Worm (Caenorhabditis elegans) whole organism, early embryonic: ENCODE results near the gene C36C9.12.

Experiments used
- aly-1 ChIP-seq: sonication (generic microtip); optimal IDR thresholded peaks from 2 replicates; lab custom pipeline; 2016; ENCODE audit warnings: missing genetic modification characterization, missing compliant biosample characterization
- ceh-36 ChIP-seq: sonication (generic microtip); optimal IDR thresholded peaks from 2 replicates; lab custom pipeline; 2016; ENCODE audit warnings: missing genetic modification characterization, inconsistent platforms, missing compliant biosample characterization
- flt-1 ChIP-seq: fragments of 200-800 bp; sonication (Bioruptor generic); IDR thresholded peaks from 2 replicates; pipeline ENCODE4 v1.3.6; 2022; ENCODE audit warnings: missing genetic modification characterization, missing compliant biosample characterization
- hnd-1 ChIP-seq: sonication (generic microtip); optimal IDR thresholded peaks from 2 replicates; lab custom pipeline; 2016; ENCODE audit warnings: missing genetic modification characterization, missing compliant biosample characterization
- tbx-11 ChIP-seq: fragments of 200-800 bp; sonication (Bioruptor generic); IDR thresholded peaks from 2 replicates; pipeline ENCODE4 v1.3.6; 2022; ENCODE audit warnings: missing genetic modification characterization, missing compliant biosample characterization
- tbx-37 ChIP-seq: fragments of 200-800 bp; sonication (Bioruptor generic); conservative IDR thresholded peaks from 2 replicates; pipeline ENCODE4 v1.3.6; 2022; ENCODE audit warnings: missing genetic modification reagents, missing genetic modification characterization, missing compliant biosample characterization
- tra-4 ChIP-seq: sonication (generic microtip); optimal IDR thresholded peaks from 2 replicates; lab custom pipeline; 2017; ENCODE audit warnings: missing genetic modification characterization, missing compliant biosample characterization

DNA sequence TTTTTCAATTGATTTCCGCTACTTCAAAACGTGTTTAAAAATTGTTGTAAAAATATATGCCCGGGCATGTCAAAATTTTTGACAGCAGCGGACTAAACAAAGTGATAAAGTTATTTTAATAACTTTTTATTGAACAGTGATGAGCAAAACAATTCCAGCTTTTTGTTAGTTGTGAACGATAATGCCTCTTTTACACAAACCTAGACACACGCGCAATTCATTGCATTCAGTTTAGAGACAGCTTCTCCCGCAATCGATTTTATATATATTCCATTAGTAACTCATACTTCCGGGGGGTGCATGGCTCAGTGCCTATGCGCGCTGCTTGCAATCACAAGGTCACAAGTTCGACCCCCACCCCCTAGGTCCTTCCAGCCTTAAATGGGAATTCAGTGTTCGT, 35.8 kb downstream of the C36C9.12 start, which contains the start of gene ZK380.6:
- no peak for TF ChIP-seq tbx-11 (GFP tag; lab: Robert Waterston, UW)
- no peak for TF ChIP-seq flt-1 (GFP tag; lab: Robert Waterston, UW)
- no peak for TF ChIP-seq tbx-37 (GFP tag; lab: Robert Waterston, UW)
- no peak for TF ChIP-seq aly-1 (tag; lab: Kevin White, UChicago)
- no peak for TF ChIP-seq hnd-1 (tag; lab: Kevin White, UChicago)
- no peak for TF ChIP-seq ceh-36
- no peak for TF ChIP-seq tra-4 (tag; lab: Kevin White, UChicago)
